Worm (Caenorhabditis elegans) whole organism, L3 larva: ENCODE data around the gene ins-12.

Source experiments
- aly-2 ChIP-seq: fragments of 150-350 bp; optimal IDR thresholded peaks from 2 replicates; lab custom pipeline; 2014; ENCODE audit warnings: missing biosample characterization, missing genetic modification characterization
- ama-1 ChIP-seq: fragments of 150-350 bp; optimal IDR thresholded peaks from 2 replicates; lab custom pipeline; 2018
- ceh-16 ChIP-seq: sonication (generic microtip); optimal IDR thresholded peaks from 2 replicates; lab custom pipeline; 2017; ENCODE audit warnings: missing biosample characterization, missing genetic modification characterization
- ceh-28 ChIP-seq: fragments of 150-350 bp; optimal IDR thresholded peaks from 2 replicates; lab custom pipeline; 2014; ENCODE audit warnings: missing biosample characterization, missing genetic modification reagents, missing genetic modification characterization
- ceh-82 ChIP-seq: fragments of 150-350 bp; optimal IDR thresholded peaks from 2 replicates; lab custom pipeline; 2014; ENCODE audit warnings: missing biosample characterization, missing genetic modification characterization
- ceh-9 ChIP-seq: sonication (generic microtip); optimal IDR thresholded peaks from 2 replicates; lab custom pipeline; 2018; ENCODE audit warnings: missing biosample characterization, missing genetic modification characterization
- daf-12 ChIP-seq: fragments of 150-350 bp; optimal IDR thresholded peaks from 2 replicates; lab custom pipeline; 2014; ENCODE audit warnings: missing biosample characterization, missing genetic modification reagents, missing genetic modification characterization
- egl-27 ChIP-seq: sonication (generic microtip); optimal IDR thresholded peaks from 4 replicates; lab custom pipeline; 2017; ENCODE audit warnings: missing biosample characterization, missing genetic modification reagents, missing genetic modification characterization
- egl-5 ChIP-seq: fragments of 150-350 bp; optimal IDR thresholded peaks from 2 replicates; lab custom pipeline; 2017; ENCODE audit warnings: missing biosample characterization, missing genetic modification reagents, missing genetic modification characterization, inconsistent platforms
- elt-2 ChIP-seq: sonication (generic microtip); optimal IDR thresholded peaks from 2 replicates; lab custom pipeline; 2016; ENCODE audit warnings: missing genetic modification reagents, mild to moderate bottlenecking, missing genetic modification characterization, missing compliant biosample characterization
- elt-3 ChIP-seq, 3 experiments: fragments of 150-350 bp in 1 of 3; sonication (generic microtip) in 2 of 3; optimal IDR thresholded peaks; 2 replicates in 2 of 3; 4 replicates in 1 of 3; lab custom pipeline; 2014 to 2017; ENCODE audit warnings: missing biosample characterization in 3 of 3, missing genetic modification characterization in 3 of 3
- eor-1 ChIP-seq, 2 experiments: fragments of 150-350 bp; optimal IDR thresholded peaks; 2 replicates each; lab custom pipeline; 2014 to 2018; ENCODE audit warnings: missing biosample characterization in 2 of 2, missing genetic modification characterization in 2 of 2
- fkh-10 ChIP-seq: sonication (generic microtip); optimal IDR thresholded peaks from 2 replicates; lab custom pipeline; 2017; ENCODE audit warnings: missing biosample characterization, missing genetic modification reagents, missing genetic modification characterization
- fkh-2 ChIP-seq: fragments of 150-350 bp; optimal IDR thresholded peaks from 2 replicates; lab custom pipeline; 2014; ENCODE audit warnings: missing biosample characterization, missing genetic modification reagents, missing genetic modification characterization
- fos-1 ChIP-seq: fragments of 150-350 bp; optimal IDR thresholded peaks from 2 replicates; lab custom pipeline; 2014; ENCODE audit warnings: missing biosample characterization, missing genetic modification characterization
- jun-1 ChIP-seq: fragments of 150-350 bp; optimal IDR thresholded peaks from 2 replicates; lab custom pipeline; 2014; ENCODE audit warnings: missing biosample characterization, missing genetic modification reagents, missing genetic modification characterization
- lin-15B ChIP-seq: fragments of 150-350 bp; optimal IDR thresholded peaks from 2 replicates; lab custom pipeline; 2014; ENCODE audit warnings: missing biosample characterization, missing genetic modification characterization
- lin-39 ChIP-seq: fragments of 150-350 bp; optimal IDR thresholded peaks from 2 replicates; lab custom pipeline; 2018; ENCODE audit warnings: missing biosample characterization, missing genetic modification reagents, missing genetic modification characterization
- lsy-12 ChIP-seq: sonication (generic microtip); optimal IDR thresholded peaks from 2 replicates; lab custom pipeline; 2016; ENCODE audit warnings: mild to moderate bottlenecking, missing genetic modification characterization, missing compliant biosample characterization
- mml-1 ChIP-seq: fragments of 150-350 bp; sonication (generic microtip); optimal IDR thresholded peaks from 3 replicates; lab custom pipeline; 2014; ENCODE audit warnings: missing biosample characterization, missing genetic modification characterization
- nfya-1 ChIP-seq: sonication (generic microtip); optimal IDR thresholded peaks from 2 replicates; lab custom pipeline; 2017; ENCODE audit warnings: missing genetic modification characterization, mild to moderate bottlenecking, missing compliant biosample characterization, antibody characterized with exemption, moderate library complexity; ENCODE audit not compliant: insufficient read depth
- nhr-23 ChIP-seq: fragments of 150-350 bp; optimal IDR thresholded peaks from 2 replicates; lab custom pipeline; 2014; ENCODE audit warnings: missing biosample characterization, missing genetic modification reagents, missing genetic modification characterization
- nhr-237 ChIP-seq: fragments of 150-350 bp; optimal IDR thresholded peaks from 2 replicates; lab custom pipeline; 2014; ENCODE audit warnings: missing biosample characterization, missing genetic modification characterization
- nhr-25 ChIP-seq: sonication (generic microtip); optimal IDR thresholded peaks from 2 replicates; lab custom pipeline; 2017; ENCODE audit warnings: missing biosample characterization, missing genetic modification characterization
- nhr-43 ChIP-seq: sonication (generic microtip); optimal IDR thresholded peaks from 2 replicates; lab custom pipeline; 2016; ENCODE audit warnings: mild to moderate bottlenecking, missing genetic modification characterization, missing compliant biosample characterization; ENCODE audit not compliant: poor library complexity, severe bottlenecking
- nhr-76 ChIP-seq: fragments of 150-350 bp; sonication (generic microtip); optimal IDR thresholded peaks from 5 replicates; lab custom pipeline; 2014; ENCODE audit warnings: missing biosample characterization, missing genetic modification characterization
- nhr-77 ChIP-seq: fragments of 150-350 bp; optimal IDR thresholded peaks from 2 replicates; lab custom pipeline; 2014; ENCODE audit warnings: missing biosample characterization, missing genetic modification characterization
- pha-4 ChIP-seq: fragments of 150-350 bp; optimal IDR thresholded peaks from 2 replicates; lab custom pipeline; 2014; ENCODE audit warnings: missing biosample characterization, missing genetic modification reagents, missing genetic modification characterization
- pqm-1 ChIP-seq: fragments of 150-350 bp; optimal IDR thresholded peaks from 2 replicates; lab custom pipeline; 2017; ENCODE audit warnings: missing biosample characterization, missing genetic modification characterization, inconsistent platforms
- skn-1 ChIP-seq: fragments of 150-350 bp; optimal IDR thresholded peaks from 2 replicates; lab custom pipeline; 2014; ENCODE audit warnings: missing biosample characterization, missing genetic modification characterization
- snpc-4 ChIP-seq: fragments of 150-350 bp; optimal IDR thresholded peaks from 2 replicates; lab custom pipeline; 2014; ENCODE audit warnings: missing biosample characterization, missing genetic modification characterization
- unc-39 ChIP-seq: sonication (generic microtip); optimal IDR thresholded peaks from 4 replicates; lab custom pipeline; 2017; ENCODE audit warnings: missing biosample characterization, missing genetic modification characterization
- zag-1 ChIP-seq: fragments of 150-350 bp; optimal IDR thresholded peaks from 2 replicates; lab custom pipeline; 2014; ENCODE audit warnings: missing biosample characterization, missing genetic modification characterization
- ztf-11 ChIP-seq: fragments of 150-350 bp; optimal IDR thresholded peaks from 2 replicates; lab custom pipeline; 2014; ENCODE audit warnings: missing biosample characterization, missing genetic modification characterization

The ins-12 gene

ce11 chrII:5599326-5600044 lies 45.1 kb downstream of the ins-12 start, which contains the start of gene C17G10.10 (continued):
- TF ChIP-seq ceh-16 (no peak), fkh-10 (GFP tag; lab: Kevin White, UChicago) (no peak), egl-5 (tag; lab: Kevin White, UChicago) (peak; percentile 54), fos-1 (tag; lab: Kevin White, UChicago) (no peak), aly-2 (tag; lab: Kevin White, UChicago) (no peak), lsy-12 (tag; lab: Kevin White, UChicago) (peak; percentile 61), lin-15B (tag; lab: Kevin White, UChicago) (peak; percentile 60), ceh-9 (tag; lab: Kevin White, UChicago) (no peak), pha-4 (tag; lab: Kevin White, UChicago) (peak; percentile 49)

- TF ChIP-seq ama-1 (lab: Kevin White, UChicago) (no peak), zag-1 (tag; lab: Kevin White, UChicago) (no peak), lin-15B (tag; lab: Kevin White, UChicago) (no peak), mml-1 (tag; lab: Kevin White, UChicago) (no peak), egl-27 (no peak), fos-1 (tag; lab: Kevin White, UChicago) (no peak), ceh-82 (no peak), nhr-76 (tag; lab: Kevin White, UChicago) (no peak), elt-2 (no peak), ztf-11 (tag; lab: Kevin White, UChicago) (no peak), fkh-10 (GFP tag; lab: Kevin White, UChicago) (no peak), eor-1 (tag; optimal IDR thresholded peaks at IDR 0.05; lab: Kevin White, UChicago) (no peak), snpc-4 (no peak), unc-39 (tag; lab: Kevin White, UChicago) (no peak), nhr-23 (no peak), nhr-25 (tag; lab: Kevin White, UChicago) (no peak), skn-1 (tag; lab: Kevin White, UChicago) (no peak), daf-12 (tag; lab: Kevin White, UChicago) (no peak), nhr-237 (tag; lab: Kevin White, UChicago) (no peak), nfya-1 (tag; lab: Kevin White, UChicago) (no peak)
These were observed 48.8 kb downstream of the ins-12 start, which contains the start of gene C17G10.6 for ce11 chrII:5603194-5603593. Gene C17G10.6, minus strand, starts transcription at chrII:5603294.

ce11 chrII:5604441-5604840 lies 50.0 kb downstream of the ins-12 start:
- TF ChIP-seq egl-27 (no peak), snpc-4 (no peak), nhr-23 (no peak), egl-5 (tag; lab: Kevin White, UChicago) (no peak), elt-3 (tag; optimal IDR thresholded peaks at IDR 0.05; lab: Kevin White, UChicago) (no peak), lin-39 (no peak), ceh-28 (tag; lab: Kevin White, UChicago) (no peak), jun-1 (no peak), pqm-1 (tag; lab: Kevin White, UChicago) (no peak), ceh-9 (tag; lab: Kevin White, UChicago) (no peak), nhr-77 (tag; lab: Kevin White, UChicago) (no peak), fkh-2 (tag; lab: Kevin White, UChicago) (no peak), pha-4 (tag; lab: Kevin White, UChicago) (no peak), nhr-43 (tag; lab: Kevin White, UChicago) (no peak)
